Worm (Caenorhabditis elegans) whole organism, L4 larva: ENCODE results near the gene latd-1.

Experiments used
- F49E8.2 ChIP-seq: sonication (generic microtip); optimal IDR thresholded peaks from 2 replicates; lab custom pipeline; 2016; ENCODE audit warnings: missing compliant biosample characterization, mild to moderate bottlenecking, missing genetic modification characterization, borderline replicate concordance
- ama-1 ChIP-seq: fragments of 150-350 bp; optimal IDR thresholded peaks from 2 replicates; lab custom pipeline; 2014; ENCODE audit warnings: inconsistent platforms, mixed read lengths
- hlh-30 ChIP-seq: sonication (generic microtip); optimal IDR thresholded peaks from 2 replicates; lab custom pipeline; 2017; ENCODE audit warnings: antibody characterized with exemption, mild to moderate bottlenecking, missing genetic modification characterization, missing compliant biosample characterization; ENCODE audit not compliant: insufficient read depth
- mep-1 ChIP-seq: fragments of 150-350 bp; sonication (generic microtip); optimal IDR thresholded peaks from 3 replicates; lab custom pipeline; 2014; ENCODE audit warnings: missing biosample characterization, missing genetic modification characterization
- nhr-102 ChIP-seq: sonication (generic microtip); optimal IDR thresholded peaks from 2 replicates; lab custom pipeline; 2016; ENCODE audit warnings: mild to moderate bottlenecking, missing genetic modification characterization, moderate library complexity, missing compliant biosample characterization
- tag-97 ChIP-seq: fragments of 200-800 bp; sonication (Bioruptor generic); IDR thresholded peaks from 2 replicates; pipeline ENCODE4 v1.3.6; 2022; ENCODE audit warnings: missing genetic modification characterization, missing compliant biosample characterization
- unc-39 ChIP-seq: sonication (generic microtip); optimal IDR thresholded peaks from 2 replicates; lab custom pipeline; 2017; ENCODE audit warnings: missing biosample characterization, missing genetic modification characterization

ce11 chrX:7847413-7847812, 50.2 kb downstream of the latd-1 start, which contains the start of gene C54D2.6:
- TF ChIP-seq F49E8.2 (no peak), hlh-30 (no peak), unc-39 (tag; lab: Kevin White, UChicago) (no peak), tag-97 (GFP tag; lab: Robert Waterston, UW) (no peak), ama-1 (lab: Kevin White, UChicago) (no peak), nhr-102 (tag; lab: Kevin White, UChicago) (no peak), mep-1 (tag; lab: Kevin White, UChicago) (no peak)
